Fruit fly (Drosophila melanogaster): Measurements from ENCODE around the gene Jhbp4.
A peak's percentile ranks its signal among the peaks of the same experiment; 100 is the strongest.

Gene Jhbp4

DNA sequence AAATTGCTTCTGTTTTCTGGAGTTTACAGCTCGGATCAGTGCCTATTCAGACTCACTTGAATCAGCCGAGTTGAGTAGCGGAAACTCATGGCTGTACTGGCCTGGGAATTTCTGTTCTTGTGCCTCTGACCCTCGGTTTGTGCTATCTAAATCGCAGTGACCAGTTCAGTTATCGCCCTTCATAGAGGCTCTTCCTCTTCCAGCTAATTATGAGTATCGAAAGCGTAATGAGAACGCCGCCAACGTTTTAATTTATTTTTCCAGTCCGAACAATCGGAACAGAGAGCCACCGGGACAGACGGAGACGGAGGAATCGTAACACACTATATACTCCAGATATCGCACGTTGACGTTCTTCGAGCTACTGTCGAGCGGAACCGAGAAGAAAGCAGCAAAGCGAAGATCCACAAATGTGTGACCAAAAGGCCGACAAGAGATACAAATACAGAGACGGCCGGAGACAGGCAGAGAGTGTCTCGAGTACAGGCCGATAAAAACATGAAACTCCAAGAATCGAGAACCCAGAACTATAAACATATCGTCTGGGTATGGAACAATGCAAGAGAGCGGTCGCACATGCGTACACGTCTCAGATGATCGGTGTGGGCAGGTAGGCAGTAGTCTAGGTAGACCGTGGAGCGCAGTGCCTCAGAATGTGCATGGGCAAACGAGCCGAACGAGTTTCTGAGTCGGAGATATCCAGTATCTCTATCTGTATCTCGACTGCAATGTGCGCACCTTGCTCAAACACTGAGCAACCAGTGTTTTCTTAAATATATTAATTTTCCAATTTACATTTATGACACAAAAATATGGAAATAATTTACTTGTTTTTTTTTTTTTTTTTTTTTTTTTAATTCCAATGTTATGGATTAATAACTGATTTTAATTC, 28.6 kb downstream of the Jhbp4 start (continued):
- TF ChIP-seq ind (GFP tag; optimal IDR thresholded peaks at IDR 0.05) (peak; percentile 56), CG3847 (GFP tag; IDR thresholded peaks at IDR 0.05) (no peak), CG6254 (GFP tag; optimal IDR thresholded peaks at IDR 0.05) (peak; percentile 63), tup (GFP tag; optimal IDR thresholded peaks at IDR 0.05) (peak; percentile 42), cwo (GFP tag; optimal IDR thresholded peaks at IDR 0.05) (peak; percentile 10), CG3838 (GFP tag; optimal IDR thresholded peaks at IDR 0.05) (no peak), Oli (tag; optimal IDR thresholded peaks at IDR 0.05) (peak; percentile 67), Dip2 (GFP tag; IDR thresholded peaks at IDR 0.05) (no peak), salm (tag; optimal IDR thresholded peaks at IDR 0.05) (peak; percentile 4), CG10654 (GFP tag; optimal IDR thresholded peaks at IDR 0.05) (peak; percentile 67), peb (GFP tag; IDR thresholded peaks at IDR 0.05) (peak; percentile 57), MBD-R2 (GFP tag; IDR thresholded peaks at IDR 0.05) (no peak), rib (GFP tag; IDR thresholded peaks at IDR 0.05) (no peak), slbo (GFP tag; IDR thresholded peaks at IDR 0.05) (peak; percentile 39), klu (GFP tag; IDR thresholded peaks at IDR 0.05) (no peak), CG30403 (GFP tag; optimal IDR thresholded peaks at IDR 0.05) (peak; percentile 83), grau (tag; optimal IDR thresholded peaks at IDR 0.05) (peak; percentile 75), grn (GFP tag; optimal IDR thresholded peaks at IDR 0.05) (peak; percentile 86), ranshi (GFP tag; IDR thresholded peaks at IDR 0.05) (peak; percentile 73), CG2116 (GFP tag; optimal IDR thresholded peaks at IDR 0.05) (peak; percentile 40), btn (GFP tag; optimal IDR thresholded peaks at IDR 0.05) (no peak), pros (GFP tag; optimal IDR thresholded peaks at IDR 0.05) (peak; percentile 85), Vsx1 (GFP tag; optimal IDR thresholded peaks at IDR 0.05) (peak; percentile 94), zfh2 (GFP tag; optimal IDR thresholded peaks at IDR 0.05) (no peak), CG12071 (GFP tag; optimal IDR thresholded peaks at IDR 0.05) (no peak), Asciz (GFP tag; optimal IDR thresholded peaks at IDR 0.05) (no peak), HLH54F (GFP tag; optimal IDR thresholded peaks at IDR 0.05) (peak; percentile 35), nmo (GFP tag; optimal IDR thresholded peaks at IDR 0.05) (peak; percentile 64), CG13424 (tag; optimal IDR thresholded peaks at IDR 0.05) (peak; percentile 48), emc (GFP tag; optimal IDR thresholded peaks at IDR 0.05) (no peak), Blimp-1 (GFP tag; optimal IDR thresholded peaks at IDR 0.05) (peak; percentile 84), Dp (GFP tag; optimal IDR thresholded peaks at IDR 0.05) (no peak), row (GFP tag; IDR thresholded peaks at IDR 0.05) (peak; percentile 85), D (optimal IDR thresholded peaks at IDR 0.05) (no peak), D (GFP tag; optimal IDR thresholded peaks at IDR 0.05) (peak; percentile 62), Ets97D (GFP tag; optimal IDR thresholded peaks at IDR 0.05) (no peak), dmrt11E (tag; optimal IDR thresholded peaks at IDR 0.05) (peak; percentile 88), p53 (GFP tag; optimal IDR thresholded peaks at IDR 0.05) (no peak), CG13296 (GFP tag; optimal IDR thresholded peaks at IDR 0.05) (no peak), Rx (GFP tag; IDR thresholded peaks at IDR 0.05) (no peak), Camta (GFP tag; optimal IDR thresholded peaks at IDR 0.05) (peak; percentile 51), CG32772 (GFP tag; IDR thresholded peaks at IDR 0.05) (peak; percentile 76), yki (optimal IDR thresholded peaks at IDR 0.05) (no peak), CG2129 (GFP tag; IDR thresholded peaks at IDR 0.05; ENCODE audit: partially characterized antibody) (0 out of 2 replicates have a peak, but pooled peaks have one; percentile 35), Max (GFP tag; optimal IDR thresholded peaks at IDR 0.05) (peak; percentile 68), CG13775 (GFP tag; optimal IDR thresholded peaks at IDR 0.05) (peak; percentile 42), Mad (GFP tag; optimal IDR thresholded peaks at IDR 0.05) (peak; percentile 18), aop (GFP tag; IDR thresholded peaks at IDR 0.05) (no peak), Kr (GFP tag; optimal IDR thresholded peaks at IDR 0.05) (no peak), CG11504 (tag; optimal IDR thresholded peaks at IDR 0.05) (peak; percentile 98)
